Fruit fly (Drosophila melanogaster) whole organism, embryonic: ENCODE data around the gene Ist1.

Source experiments
- Adf1 ChIP-seq: fragments of 200-800 bp; sonication (Bioruptor generic); IDR thresholded peaks from 2 replicates; pipeline ENCODE4 v1.3.6; 2022; ENCODE audit warnings: missing biosample characterization, missing genetic modification characterization
- C15 ChIP-seq: fragments of 200-800 bp; sonication (Bioruptor generic); IDR thresholded peaks from 3 replicates; pipeline ENCODE4 v1.3.6; 2022; ENCODE audit warnings: missing biosample characterization, missing genetic modification characterization
- CG13296 ChIP-seq: fragments of 200-800 bp; sonication (Bioruptor generic); optimal IDR thresholded peaks from 3 replicates; lab custom pipeline; 2018; ENCODE audit warnings: missing biosample characterization, mild to moderate bottlenecking, missing genetic modification characterization
- CG1602 ChIP-seq: fragments of 200-800 bp; sonication (Bioruptor generic); optimal IDR thresholded peaks from 3 replicates; lab custom pipeline; 2016; ENCODE audit warnings: missing biosample characterization, missing genetic modification characterization
- CG18011 ChIP-seq: fragments of 200-800 bp; sonication (Bioruptor generic); optimal IDR thresholded peaks from 2 replicates; lab custom pipeline; 2017; ENCODE audit warnings: missing biosample characterization, missing genetic modification characterization, mild to moderate bottlenecking, moderate library complexity, missing genotype
- CG18619 ChIP-seq: fragments of 200-800 bp; sonication (Bioruptor generic); optimal IDR thresholded peaks from 3 replicates; lab custom pipeline; 2017; ENCODE audit warnings: missing biosample characterization, mild to moderate bottlenecking, missing genetic modification characterization
- CG30020 ChIP-seq: fragments of 200-800 bp; optimal IDR thresholded peaks from 2 replicates; lab custom pipeline; 2019; ENCODE audit warnings: missing biosample characterization, mild to moderate bottlenecking, missing genetic modification characterization, moderate library complexity
- CG32767 ChIP-seq: fragments of 200-800 bp; sonication (Bioruptor generic); IDR thresholded peaks from 2 replicates; pipeline ENCODE4 v1.3.6; 2022; ENCODE audit warnings: missing biosample characterization, missing genetic modification characterization
- CG3847 ChIP-seq: fragments of 200-800 bp; sonication (Bioruptor generic); IDR thresholded peaks from 2 replicates; pipeline ENCODE4 v1.3.6; 2022; ENCODE audit warnings: missing biosample characterization, missing genetic modification characterization
- CG4854 ChIP-seq: fragments of 200-800 bp; sonication (Bioruptor generic); optimal IDR thresholded peaks from 2 replicates; lab custom pipeline; 2016; ENCODE audit warnings: missing biosample characterization, missing genetic modification characterization, inconsistent platforms
- CG6791 ChIP-seq: fragments of 200-800 bp; sonication (Bioruptor generic); IDR thresholded peaks from 3 replicates; pipeline ENCODE4 v1.3.6; 2022; ENCODE audit warnings: missing biosample characterization, missing genetic modification characterization; ENCODE audit not compliant: partially characterized antibody
- CG8944 ChIP-seq: fragments of 200-800 bp; sonication (Bioruptor generic); optimal IDR thresholded peaks from 3 replicates; lab custom pipeline; 2016; ENCODE audit warnings: missing biosample characterization, missing genetic modification characterization
- CG9215 ChIP-seq: fragments of 200-800 bp; sonication (Bioruptor generic); IDR thresholded peaks from 2 replicates; pipeline ENCODE4 v1.3.6; 2022; ENCODE audit warnings: missing biosample characterization, missing genetic modification characterization
- CG9437 ChIP-seq: fragments of 200-800 bp; sonication (Bioruptor generic); optimal IDR thresholded peaks from 2 replicates; lab custom pipeline; 2018; ENCODE audit warnings: missing biosample characterization, mild to moderate bottlenecking, missing genetic modification characterization
- CG9817 ChIP-seq: fragments of 200-800 bp; sonication (Bioruptor generic); optimal IDR thresholded peaks from 2 replicates; lab custom pipeline; 2018; ENCODE audit warnings: missing biosample characterization, mild to moderate bottlenecking, missing genetic modification characterization, moderate library complexity
- CkIIα-i1 ChIP-seq: fragments of 200-800 bp; sonication (Bioruptor generic); IDR thresholded peaks from 2 replicates; pipeline ENCODE4 v1.3.6; 2022; ENCODE audit warnings: missing biosample characterization, missing genetic modification characterization
- Dfd ChIP-seq, 2 experiments: fragments of >200 bp; optimal IDR thresholded peaks; 2 replicates each; lab custom pipeline; 2017; ENCODE audit warnings: missing biosample characterization in 2 of 2, missing genetic modification characterization in 2 of 2
- Dip3 ChIP-seq: fragments of 200-800 bp; sonication (Bioruptor generic); optimal IDR thresholded peaks from 3 replicates; lab custom pipeline; 2016; ENCODE audit warnings: missing biosample characterization, missing genetic modification characterization
- Doc3 ChIP-seq: fragments of 200-800 bp; sonication (Bioruptor generic); IDR thresholded peaks from 3 replicates; pipeline ENCODE4 v1.3.6; 2022; ENCODE audit warnings: missing biosample characterization, missing genetic modification characterization; ENCODE audit not compliant: partially characterized antibody
- E2f1 ChIP-seq: fragments of 200-800 bp; sonication (Bioruptor generic); IDR thresholded peaks from 2 replicates; pipeline ENCODE4 v1.3.6; 2022; ENCODE audit warnings: missing biosample characterization, missing genetic modification characterization
- E2f2 ChIP-seq: fragments of 200-800 bp; sonication (Bioruptor generic); IDR thresholded peaks from 2 replicates; pipeline ENCODE4 v1.3.6; 2022; ENCODE audit warnings: missing biosample characterization, missing genetic modification characterization
- Fer2 ChIP-seq: fragments of 200-800 bp; sonication (Bioruptor generic); optimal IDR thresholded peaks from 2 replicates; lab custom pipeline; 2018; ENCODE audit warnings: missing biosample characterization, mild to moderate bottlenecking, missing genetic modification characterization, moderate library complexity
- Hand ChIP-seq: fragments of 200-800 bp; sonication (Bioruptor generic); optimal IDR thresholded peaks from 2 replicates; lab custom pipeline; 2017; ENCODE audit warnings: mild to moderate bottlenecking, missing biosample characterization, missing genetic modification reagents, missing genetic modification characterization
- Hr3 ChIP-seq: fragments of 200-800 bp; sonication (Bioruptor generic); optimal IDR thresholded peaks from 3 replicates; lab custom pipeline; 2016; ENCODE audit warnings: missing biosample characterization, missing genetic modification characterization
- NFAT ChIP-seq: fragments of 200-800 bp; sonication (Bioruptor generic); IDR thresholded peaks from 2 replicates; pipeline ENCODE4 v1.3.6; 2022; ENCODE audit warnings: missing biosample characterization, missing genetic modification characterization
- Sox102F ChIP-seq: fragments of 200-800 bp; sonication (Bioruptor generic); optimal IDR thresholded peaks from 2 replicates; lab custom pipeline; 2018; ENCODE audit warnings: missing biosample characterization, mild to moderate bottlenecking, missing genetic modification characterization, moderate library complexity
- Sry-β ChIP-seq: fragments of 200-800 bp; sonication (Bioruptor generic); optimal IDR thresholded peaks from 2 replicates; lab custom pipeline; 2018; ENCODE audit warnings: missing biosample characterization, mild to moderate bottlenecking, missing genetic modification characterization, moderate library complexity
- YL-1 ChIP-seq: fragments of 200-800 bp; sonication (Bioruptor generic); optimal IDR thresholded peaks from 3 replicates; lab custom pipeline; 2017; ENCODE audit warnings: missing biosample characterization, mild to moderate bottlenecking, missing genetic modification characterization
- abd-A ChIP-seq: fragments of 200-800 bp; sonication (Bioruptor generic); optimal IDR thresholded peaks from 3 replicates; lab custom pipeline; 2019; ENCODE audit warnings: missing biosample characterization, mild to moderate bottlenecking, missing genetic modification characterization, moderate library complexity
- chn ChIP-seq: fragments of 200-800 bp; sonication (Bioruptor generic); optimal IDR thresholded peaks from 2 replicates; lab custom pipeline; 2016; ENCODE audit warnings: missing biosample characterization, missing genetic modification characterization
- fd102C ChIP-seq: fragments of 200-800 bp; sonication (Bioruptor generic); optimal IDR thresholded peaks from 2 replicates; lab custom pipeline; 2018; ENCODE audit warnings: missing biosample characterization, mild to moderate bottlenecking, missing genetic modification characterization, moderate library complexity
- fru ChIP-seq: fragments of >200 bp; optimal IDR thresholded peaks from 2 replicates; lab custom pipeline; 2017
- gsb-n ChIP-seq: fragments of 200-800 bp; sonication (Bioruptor generic); optimal IDR thresholded peaks from 3 replicates; lab custom pipeline; 2018; ENCODE audit warnings: missing biosample characterization, mild to moderate bottlenecking, missing genetic modification characterization
- hkb ChIP-seq, 2 experiments: fragments of 200-800 bp in 1 of 2; fragments of >200 bp in 1 of 2; sonication (Bioruptor generic) in 1 of 2; IDR thresholded peaks in 1 of 2; optimal IDR thresholded peaks in 1 of 2; 2 replicates each; pipeline versions ENCODE4 v1.3.6 to Lab custom; 2017 to 2022; ENCODE audit warnings: missing biosample characterization in 1 of 2, missing genetic modification characterization in 1 of 2
- insv ChIP-seq, 2 experiments: fragments of 200-800 bp; sonication (Bioruptor generic); optimal IDR thresholded peaks; 3 replicates each; lab custom pipeline; 2016 to 2018; ENCODE audit warnings: missing biosample characterization in 2 of 2, missing genetic modification characterization in 2 of 2
- ken ChIP-seq: fragments of 200-800 bp; sonication (Bioruptor generic); IDR thresholded peaks from 3 replicates; pipeline ENCODE4 v1.3.6; 2022; ENCODE audit warnings: missing biosample characterization, missing genetic modification characterization
- lilli ChIP-seq: fragments of 200-800 bp; sonication (Bioruptor generic); optimal IDR thresholded peaks from 3 replicates; lab custom pipeline; 2016; ENCODE audit warnings: missing biosample characterization, missing genetic modification characterization
- nerfin-1 ChIP-seq: fragments of 200-800 bp; sonication (Bioruptor generic); optimal IDR thresholded peaks from 3 replicates; lab custom pipeline; 2019; ENCODE audit warnings: missing biosample characterization, mild to moderate bottlenecking, missing genetic modification characterization, moderate library complexity
- peb ChIP-seq: fragments of 200-800 bp; sonication (Bioruptor generic); IDR thresholded peaks from 2 replicates; pipeline ENCODE4 v1.3.6; 2022; ENCODE audit warnings: missing biosample characterization, missing genetic modification characterization
- prd ChIP-seq, 3 experiments: fragments of >200 bp in 2 of 3; fragments of 200-800 bp in 1 of 3; sonication (Bioruptor generic) in 1 of 3; optimal IDR thresholded peaks in 2 of 3; IDR thresholded peaks in 1 of 3; 2 replicates in 2 of 3; 3 replicates in 1 of 3; pipeline versions ENCODE4 v1.3.6 to Lab custom; 2017 to 2022; ENCODE audit warnings: missing biosample characterization in 1 of 3, missing genetic modification characterization in 1 of 3
- pzg ChIP-seq: fragments of 200-800 bp; sonication (Bioruptor generic); optimal IDR thresholded peaks from 3 replicates; lab custom pipeline; 2018; ENCODE audit warnings: missing biosample characterization, mild to moderate bottlenecking, missing genetic modification characterization, moderate library complexity
- salm ChIP-seq: fragments of 200-800 bp; sonication (Bioruptor generic); optimal IDR thresholded peaks from 2 replicates; lab custom pipeline; 2018; ENCODE audit warnings: missing biosample characterization, mild to moderate bottlenecking, missing genetic modification characterization
- sob ChIP-seq: fragments of 200-800 bp; sonication (Bioruptor generic); IDR thresholded peaks from 2 replicates; pipeline ENCODE4 v1.3.6; 2022; ENCODE audit warnings: missing biosample characterization, missing genetic modification characterization
- ssp ChIP-seq: fragments of 200-800 bp; sonication (Bioruptor generic); IDR thresholded peaks from 2 replicates; pipeline ENCODE4 v1.3.6; 2022; ENCODE audit warnings: missing biosample characterization, missing genetic modification characterization
- stwl ChIP-seq: fragments of 200-800 bp; sonication (Bioruptor generic); optimal IDR thresholded peaks from 3 replicates; lab custom pipeline; 2018; ENCODE audit warnings: missing biosample characterization, mild to moderate bottlenecking, missing genetic modification characterization, moderate library complexity
- tll ChIP-seq, 2 experiments: fragments of 200-800 bp in 1 of 2; fragments of >200 bp in 1 of 2; sonication (Bioruptor generic) in 1 of 2; optimal IDR thresholded peaks; 2 replicates each; lab custom pipeline; 2017 to 2019; ENCODE audit warnings: missing biosample characterization in 2 of 2, missing genetic modification characterization in 2 of 2, mild to moderate bottlenecking in 1 of 2, moderate library complexity in 1 of 2
- toy ChIP-seq: fragments of 200-800 bp; sonication (Bioruptor generic); IDR thresholded peaks from 2 replicates; pipeline ENCODE4 v1.3.6; 2022; ENCODE audit warnings: missing biosample characterization, missing genetic modification characterization
- yki ChIP-seq: fragments of >200 bp; optimal IDR thresholded peaks from 3 replicates; lab custom pipeline; 2018
- zen ChIP-seq: fragments of 200-800 bp; sonication (Bioruptor generic); optimal IDR thresholded peaks from 3 replicates; lab custom pipeline; 2018; ENCODE audit warnings: missing biosample characterization, mild to moderate bottlenecking, missing genetic modification characterization, moderate library complexity
- zfh2 ChIP-seq: fragments of 200-800 bp; sonication (Bioruptor generic); optimal IDR thresholded peaks from 2 replicates; lab custom pipeline; 2016; ENCODE audit warnings: missing biosample characterization, missing genetic modification characterization

Gene Ist1

DNA sequence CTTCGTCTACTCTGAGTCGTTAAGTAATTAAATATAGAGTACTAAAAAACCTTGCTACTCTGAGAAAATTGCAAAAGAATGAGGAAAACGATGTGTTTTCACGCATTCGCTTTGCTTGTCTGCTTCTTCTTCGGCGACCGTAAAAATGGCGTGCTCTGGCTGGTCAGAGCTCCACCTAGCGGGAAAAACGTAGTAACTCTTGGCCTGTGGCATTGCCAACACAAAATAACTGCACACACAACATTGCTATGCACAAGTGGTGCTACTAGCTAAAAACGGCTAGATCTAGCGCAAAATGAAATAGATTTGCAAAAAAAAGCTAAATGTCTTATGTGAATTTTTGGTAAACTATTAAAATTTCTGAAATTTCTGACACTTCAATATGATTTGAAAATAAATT, 9.2 kb downstream of the Ist1 start (continued):
- peak; percentile 12 for TF ChIP-seq CG9437 (GFP tag; lab: Kevin White, UChicago)
- TF ChIP-seq abd-A (tag; lab: Kevin White, UChicago), result peak; percentile 23
- peak; percentile 98 for TF ChIP-seq nerfin-1 (tag; lab: Kevin White, UChicago)
- peak; percentile 50 for TF ChIP-seq Hr3 (GFP tag; lab: Kevin White, UChicago)
- TF ChIP-seq E2f2 (GFP tag; lab: Robert Waterston, UW), result peak; percentile 39
- peak; percentile 83 for TF ChIP-seq CG3847 (GFP tag; lab: Robert Waterston, UW)
- peak; percentile 80 for TF ChIP-seq stwl (tag; lab: Kevin White, UChicago)
- no peak; the same call in 1 of the 2 replicates for TF ChIP-seq CG32767
- peak; percentile 3 for TF ChIP-seq Fer2 (tag; lab: Kevin White, UChicago)
- no peak for TF ChIP-seq CkIIα-i1 (GFP tag; lab: Robert Waterston, UW)
- no peak for TF ChIP-seq Doc3 (GFP tag; lab: Robert Waterston, UW)
- no peak for TF ChIP-seq salm (tag; lab: Kevin White, UChicago)
- TF ChIP-seq fd102C (GFP tag; lab: Kevin White, UChicago), result no peak
- TF ChIP-seq toy (GFP tag; lab: Robert Waterston, UW), result peak; percentile 27; the same call in 1 of the 2 replicates
- TF ChIP-seq YL-1 (GFP tag; lab: Kevin White, UChicago), result peak; percentile 97
- peak; percentile 100 for TF ChIP-seq CG9215 (GFP tag; lab: Robert Waterston, UW)
- TF ChIP-seq Sry-β (GFP tag; lab: Kevin White, UChicago), result peak; percentile 93
- peak; percentile 33; the same call in 1 of the 2 replicates for TF ChIP-seq Adf1
- peak; percentile 78 for TF ChIP-seq CG6791 (GFP tag; lab: Robert Waterston, UW)
- TF ChIP-seq lilli (GFP tag; lab: Kevin White, UChicago), result peak; percentile 65
- no peak for TF ChIP-seq Hand (GFP tag; lab: Kevin White, UChicago)
- TF ChIP-seq zen, result peak; percentile 35
- peak; percentile 48 for TF ChIP-seq CG8944 (GFP tag; lab: Kevin White, UChicago)
- peak; percentile 48 for TF ChIP-seq chn (GFP tag; lab: Kevin White, UChicago)
- peak; percentile 4 for TF ChIP-seq CG1602 (GFP tag; lab: Kevin White, UChicago)
- peak; percentile 39 for TF ChIP-seq CG30020 (tag; lab: Kevin White, UChicago)
- TF ChIP-seq CG18619, result peak; percentile 40
- TF ChIP-seq gsb-n, result peak; percentile 62
- peak; percentile 41; the same call in 1 of the 2 replicates for TF ChIP-seq ssp (GFP tag; lab: Robert Waterston, UW)
- TF ChIP-seq CG9817, result peak; percentile 42
- peak; percentile 58 for TF ChIP-seq zfh2 (GFP tag; lab: Kevin White, UChicago)
- no peak for TF ChIP-seq Sox102F
- no peak for TF ChIP-seq yki
- TF ChIP-seq sob (GFP tag; lab: Robert Waterston, UW), result peak; percentile 76
- TF ChIP-seq CG13296, result peak; percentile 33
- TF ChIP-seq CG18011 (GFP tag; lab: Kevin White, UChicago), result no peak
- peak; percentile 71; the same call in 2 of the 3 replicates for TF ChIP-seq ken (GFP tag; lab: Robert Waterston, UW)
- no peak for TF ChIP-seq C15
- TF ChIP-seq peb, result peak; percentile 7; the same call in 1 of the 2 replicates
- no peak for TF ChIP-seq tll (GFP tag; optimal IDR thresholded peaks at IDR 0.05; lab: Kevin White, UChicago)
- TF ChIP-seq E2f1 (GFP tag; lab: Robert Waterston, UW), result peak; percentile 54
- peak; percentile 78 for TF ChIP-seq NFAT (GFP tag; lab: Robert Waterston, UW)
- TF ChIP-seq insv (GFP tag; optimal IDR thresholded peaks at IDR 0.05; lab: Kevin White, UChicago), result peak in 1 of 2 experiments; percentile 9
- no peak for TF ChIP-seq Dfd (GFP tag; optimal IDR thresholded peaks at IDR 0.05; lab: Kevin White, UChicago)
- peak; percentile 8 for TF ChIP-seq Dip3 (GFP tag; lab: Kevin White, UChicago)
- peak; percentile 12 for TF ChIP-seq CG4854
- no peak for TF ChIP-seq fru (lab: Kevin White, UChicago)
- TF ChIP-seq prd (optimal IDR thresholded peaks at IDR 0.05; lab: Kevin White, UChicago), result no peak
- TF ChIP-seq prd (GFP tag; IDR thresholded peaks at IDR 0.05; lab: Robert Waterston, UW), result peak; percentile 69; the same call in 2 of the 3 replicates
- no peak for TF ChIP-seq hkb (optimal IDR thresholded peaks at IDR 0.05; lab: Kevin White, UChicago)
- TF ChIP-seq hkb (GFP tag; IDR thresholded peaks at IDR 0.05; lab: Robert Waterston, UW), result peak; percentile 65
- peak; percentile 73 for TF ChIP-seq pzg (GFP tag; lab: Kevin White, UChicago)
